Worm (Caenorhabditis elegans): ENCODE data around the gene K09F5.1.

The K09F5.1 gene

ce11 chrX:7781827-7782226 lies 42.4 kb downstream of the K09F5.1 start:
- TF ChIP-seq pqm-1 (tag; optimal IDR thresholded peaks at IDR 0.05) = no peak
- TF ChIP-seq nhr-237 (tag; optimal IDR thresholded peaks at IDR 0.05) = no peak
- no peak for TF ChIP-seq elt-3 (tag; optimal IDR thresholded peaks at IDR 0.05)
- TF ChIP-seq nhr-76 (tag; optimal IDR thresholded peaks at IDR 0.05) = no peak
- TF ChIP-seq lin-15B (tag; optimal IDR thresholded peaks at IDR 0.05) = no peak
- TF ChIP-seq nhr-25 (tag; optimal IDR thresholded peaks at IDR 0.05) = no peak
- TF ChIP-seq nhr-77 (tag; optimal IDR thresholded peaks at IDR 0.05) = no peak
- TF ChIP-seq nhr-28 (tag; optimal IDR thresholded peaks at IDR 0.05) = no peak
- no peak for TF ChIP-seq mdl-1 (tag; optimal IDR thresholded peaks at IDR 0.05)
- no peak for TF ChIP-seq elt-1 (tag; optimal IDR thresholded peaks at IDR 0.05)
- TF ChIP-seq ceh-16 (tag; optimal IDR thresholded peaks at IDR 0.05) = no peak
- TF ChIP-seq egl-27 (tag; optimal IDR thresholded peaks at IDR 0.05) = no peak
- no peak for TF ChIP-seq ceh-9 (tag; optimal IDR thresholded peaks at IDR 0.05)
- TF ChIP-seq lin-39 (tag; optimal IDR thresholded peaks at IDR 0.05) = no peak
- TF ChIP-seq ama-1 (optimal IDR thresholded peaks at IDR 0.05) = no peak
- TF ChIP-seq eor-1 (tag; optimal IDR thresholded peaks at IDR 0.05) = no peak
- TF ChIP-seq nhr-23 (tag; optimal IDR thresholded peaks at IDR 0.05) = no peak

DNA sequence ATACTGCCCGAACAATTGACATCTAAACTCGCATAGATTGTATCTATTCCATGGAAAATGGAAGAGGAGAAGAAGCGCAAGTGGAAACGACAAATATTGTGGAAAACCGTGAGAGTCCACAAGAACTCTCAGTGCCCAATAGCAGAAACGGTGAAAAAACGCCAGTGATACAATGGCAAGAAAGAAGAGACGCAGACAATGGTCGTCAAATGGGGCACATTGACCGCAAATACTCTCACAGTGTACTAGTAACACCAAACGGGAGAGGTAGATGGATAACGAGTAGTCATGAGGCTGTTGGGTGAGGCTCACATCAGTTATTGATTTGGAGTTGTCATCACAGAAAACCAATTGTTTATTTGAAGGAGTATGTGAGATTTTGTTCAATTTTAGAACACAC lies 42.9 kb downstream of the K09F5.1 start, which contains the start of gene ZK154.4:
TSS of gene ZK154.4 (minus strand) at position 27 of the 400 bp plus-strand sequence.
- no peak for TF ChIP-seq nhr-67 (tag; optimal IDR thresholded peaks at IDR 0.05)
- no peak for TF ChIP-seq daf-12 (tag; optimal IDR thresholded peaks at IDR 0.05)
- TF ChIP-seq egl-5 (tag; optimal IDR thresholded peaks at IDR 0.05) = peak; percentile 25
- TF ChIP-seq pha-4 (tag; optimal IDR thresholded peaks at IDR 0.05) = peak; percentile 91
- peak; percentile 77 for TF ChIP-seq hmg-11 (tag; optimal IDR thresholded peaks at IDR 0.05)
- peak; percentile 51 for TF ChIP-seq lin-39 (tag; optimal IDR thresholded peaks at IDR 0.05)
- TF ChIP-seq R02D3.7 (tag; optimal IDR thresholded peaks at IDR 0.05) = no peak
- TF ChIP-seq ceh-28 (tag; optimal IDR thresholded peaks at IDR 0.05) = peak; percentile 41
- no peak for TF ChIP-seq skn-1 (tag; optimal IDR thresholded peaks at IDR 0.05)
- peak; percentile 33 for TF ChIP-seq nhr-43 (tag; optimal IDR thresholded peaks at IDR 0.05; ENCODE audit: poor library complexity, severe bottlenecking)
- peak; percentile 74 for TF ChIP-seq nfya-1 (tag; optimal IDR thresholded peaks at IDR 0.05; ENCODE audit: insufficient read depth)
- peak; percentile 36 for TF ChIP-seq elt-2 (tag; optimal IDR thresholded peaks at IDR 0.05)
- peak; percentile 11 for TF ChIP-seq lin-15B (tag; optimal IDR thresholded peaks at IDR 0.05)
- TF ChIP-seq mdl-1 (tag; optimal IDR thresholded peaks at IDR 0.05) = no peak

ce11 chrX:7787885-7788353 lies 48.5 kb downstream of the K09F5.1 start, which contains the start of gene ZK154.5:
Gene ZK154.5, minus strand, starts transcription at chrX:7787935.
- TF ChIP-seq lin-15B (tag; optimal IDR thresholded peaks at IDR 0.05) (peak; percentile 29), pqm-1 (tag; optimal IDR thresholded peaks at IDR 0.05) (peak; percentile 6), lin-39 (tag; optimal IDR thresholded peaks at IDR 0.05) (peak; percentile 53), fkh-2 (tag; optimal IDR thresholded peaks at IDR 0.05) (no peak), unc-62 (GFP tag; optimal IDR thresholded peaks at IDR 0.05) (no peak), ZK546.5 (tag; optimal IDR thresholded peaks at IDR 0.05) (no peak), nhr-237 (tag; optimal IDR thresholded peaks at IDR 0.05) (no peak), jun-1 (tag; optimal IDR thresholded peaks at IDR 0.05) (no peak), ceh-28 (tag; optimal IDR thresholded peaks at IDR 0.05) (peak; percentile 45), pha-4 (tag; optimal IDR thresholded peaks at IDR 0.05) (peak; percentile 72), nhr-23 (tag; optimal IDR thresholded peaks at IDR 0.05) (peak; percentile 43), lsy-12 (tag; optimal IDR thresholded peaks at IDR 0.05) (no peak), ztf-4 (tag; optimal IDR thresholded peaks at IDR 0.05) (no peak), elt-2 (tag; optimal IDR thresholded peaks at IDR 0.05) (peak; percentile 37), ceh-9 (tag; optimal IDR thresholded peaks at IDR 0.05) (no peak), hmg-11 (tag; optimal IDR thresholded peaks at IDR 0.05) (peak; percentile 62), sea-2 (GFP tag; optimal IDR thresholded peaks at IDR 0.05) (no peak), nhr-43 (tag; optimal IDR thresholded peaks at IDR 0.05; ENCODE audit: poor library complexity, severe bottlenecking) (peak; percentile 13), mdl-1 (tag; optimal IDR thresholded peaks at IDR 0.05) (no peak), fos-1 (tag; optimal IDR thresholded peaks at IDR 0.05) (no peak), zag-1 (tag; optimal IDR thresholded peaks at IDR 0.05) (no peak), nfya-1 (tag; optimal IDR thresholded peaks at IDR 0.05; ENCODE audit: insufficient read depth) (peak; percentile 51), egl-5 (tag; optimal IDR thresholded peaks at IDR 0.05) (no peak), nhr-25 (tag; optimal IDR thresholded peaks at IDR 0.05) (peak; percentile 43)

Measured in whole organism, L3 larva.